Fruit fly (Drosophila melanogaster) whole organism, embryonic: ENCODE measurements around the gene chic.
A peak's percentile ranks its signal among the peaks of the same experiment; 100 is the strongest.

Source experiments
- Awh ChIP-seq: fragments of 200-800 bp; sonication (Bioruptor generic); IDR thresholded peaks from 2 replicates; pipeline ENCODE4, ENCODE4 v1.3.6; 2022; ENCODE audit warnings: missing biosample characterization, missing genetic modification characterization
- Bgb ChIP-seq: fragments of 200-800 bp; sonication (Bioruptor generic); IDR thresholded peaks from 2 replicates; pipeline ENCODE4 v1.3.6; 2022; ENCODE audit warnings: missing biosample characterization, missing genetic modification characterization; ENCODE audit not compliant: partially characterized antibody
- CG10209 ChIP-seq: fragments of 200-800 bp; sonication (Bioruptor generic); optimal IDR thresholded peaks from 3 replicates; lab custom pipeline; 2017; ENCODE audit warnings: missing biosample characterization, mild to moderate bottlenecking, missing genetic modification characterization, missing genetic modification reagents
- CG11560 ChIP-seq: fragments of 200-800 bp; sonication (Bioruptor generic); IDR thresholded peaks from 3 replicates; pipeline ENCODE4 v1.3.6; 2022; ENCODE audit warnings: missing biosample characterization, missing genetic modification characterization
- CG11723 ChIP-seq: fragments of 200-800 bp; sonication (Bioruptor generic); optimal IDR thresholded peaks from 2 replicates; lab custom pipeline; 2017; ENCODE audit warnings: missing biosample characterization, mild to moderate bottlenecking, missing genetic modification characterization
- CG13123 ChIP-seq: fragments of 200-800 bp; sonication (Bioruptor generic); optimal IDR thresholded peaks from 2 replicates; lab custom pipeline; 2016; ENCODE audit warnings: missing biosample characterization, missing genetic modification characterization
- CG15601 ChIP-seq: fragments of 200-800 bp; sonication (Bioruptor generic); optimal IDR thresholded peaks from 3 replicates; lab custom pipeline; 2019; ENCODE audit warnings: missing biosample characterization, mild to moderate bottlenecking, missing genetic modification characterization, moderate library complexity
- CG1832 ChIP-seq: fragments of 200-800 bp; sonication (Bioruptor generic); optimal IDR thresholded peaks from 2 replicates; lab custom pipeline; 2017; ENCODE audit warnings: missing biosample characterization, mild to moderate bottlenecking, missing genetic modification characterization, inconsistent platforms
- CG18619 ChIP-seq: fragments of 200-800 bp; sonication (Bioruptor generic); optimal IDR thresholded peaks from 3 replicates; lab custom pipeline; 2017; ENCODE audit warnings: missing biosample characterization, mild to moderate bottlenecking, missing genetic modification characterization
- CG4404 ChIP-seq: fragments of 200-800 bp; sonication (Bioruptor generic); IDR thresholded peaks from 2 replicates; pipeline ENCODE4 v1.3.6; 2022; ENCODE audit warnings: missing biosample characterization, missing genetic modification characterization
- CG6813 ChIP-seq: fragments of 200-800 bp; sonication (Bioruptor generic); optimal IDR thresholded peaks from 2 replicates; lab custom pipeline; 2017; ENCODE audit warnings: missing biosample characterization, missing genetic modification characterization, mild to moderate bottlenecking, moderate library complexity, missing genetic modification reagents
- CG7372 ChIP-seq: fragments of 200-800 bp; sonication (Bioruptor generic); IDR thresholded peaks from 2 replicates; pipeline ENCODE4 v1.3.6; 2022; ENCODE audit warnings: missing biosample characterization, missing genetic modification characterization
- CG7987 ChIP-seq: fragments of 200-800 bp; sonication (Bioruptor generic); optimal IDR thresholded peaks from 2 replicates; lab custom pipeline; 2018; ENCODE audit warnings: missing biosample characterization, mild to moderate bottlenecking, missing genetic modification characterization, moderate library complexity
- CG8290 ChIP-seq, 3 experiments: fragments of 200-800 bp; sonication (Bioruptor generic); optimal IDR thresholded peaks; 2 replicates each; lab custom pipeline; 2016 to 2019; ENCODE audit warnings: missing biosample characterization in 3 of 3, missing genetic modification characterization in 3 of 3, mild to moderate bottlenecking in 2 of 3, moderate library complexity in 1 of 3
- CG8478 ChIP-seq: fragments of >200 bp; optimal IDR thresholded peaks from 2 replicates; lab custom pipeline; 2018
- Chrac-16 ChIP-seq: fragments of 200-800 bp; sonication (Bioruptor generic); optimal IDR thresholded peaks from 3 replicates; lab custom pipeline; 2016; ENCODE audit warnings: missing biosample characterization, missing genetic modification characterization
- Dbx ChIP-seq: fragments of 200-800 bp; sonication (Bioruptor generic); IDR thresholded peaks from 3 replicates; pipeline ENCODE4 v1.3.6; 2022; ENCODE audit warnings: missing biosample characterization, missing genetic modification characterization
- Deaf1 ChIP-seq: fragments of 200-800 bp; optimal IDR thresholded peaks from 3 replicates; lab custom pipeline; 2019; ENCODE audit warnings: missing biosample characterization, mild to moderate bottlenecking, missing genetic modification characterization, moderate library complexity
- Hr78 ChIP-seq, 2 experiments: fragments of 200-800 bp in 1 of 2; fragments of >200 bp in 1 of 2; sonication (Bioruptor generic) in 1 of 2; optimal IDR thresholded peaks; 2 replicates each; lab custom pipeline; 2017 to 2019; ENCODE audit warnings: missing biosample characterization in 2 of 2, missing genetic modification characterization in 2 of 2, mild to moderate bottlenecking in 1 of 2, moderate library complexity in 1 of 2
- Jarid2 ChIP-seq: fragments of 200-800 bp; sonication (Bioruptor generic); optimal IDR thresholded peaks from 3 replicates; lab custom pipeline; 2017; ENCODE audit warnings: mild to moderate bottlenecking, missing biosample characterization, missing genetic modification reagents, missing genetic modification characterization
- Max ChIP-seq: fragments of 200-800 bp; sonication (Bioruptor generic); optimal IDR thresholded peaks from 2 replicates; lab custom pipeline; 2016; ENCODE audit warnings: missing biosample characterization, mild to moderate bottlenecking, missing genetic modification characterization
- Meics ChIP-seq: fragments of 200-800 bp; sonication (Bioruptor generic); optimal IDR thresholded peaks from 2 replicates; lab custom pipeline; 2017; ENCODE audit warnings: missing biosample characterization, mild to moderate bottlenecking, missing genetic modification characterization
- Nf-YB ChIP-seq: fragments of 200-800 bp; sonication (Bioruptor generic); optimal IDR thresholded peaks from 3 replicates; lab custom pipeline; 2019; ENCODE audit warnings: missing biosample characterization, mild to moderate bottlenecking, missing genetic modification characterization, moderate library complexity
- Nf-YC ChIP-seq: fragments of 200-800 bp; optimal IDR thresholded peaks from 3 replicates; lab custom pipeline; 2019; ENCODE audit warnings: missing biosample characterization, mild to moderate bottlenecking, missing genetic modification characterization, moderate library complexity
- Sin3A ChIP-seq: fragments of >200 bp; optimal IDR thresholded peaks from 2 replicates; lab custom pipeline; 2018
- Trl ChIP-seq, 3 experiments: fragments of >200 bp in 2 of 3; fragments of 200-800 bp in 1 of 3; sonication (Bioruptor generic) in 1 of 3; optimal IDR thresholded peaks; 2 replicates in 1 of 3; 3 replicates in 2 of 3; lab custom pipeline; 2016 to 2017; ENCODE audit warnings: missing biosample characterization in 1 of 3, missing genetic modification characterization in 1 of 3
- YL-1 ChIP-seq: fragments of 200-800 bp; sonication (Bioruptor generic); optimal IDR thresholded peaks from 3 replicates; lab custom pipeline; 2017; ENCODE audit warnings: missing biosample characterization, mild to moderate bottlenecking, missing genetic modification characterization
- ab ChIP-seq: fragments of 200-800 bp; sonication (Bioruptor generic); optimal IDR thresholded peaks from 2 replicates; lab custom pipeline; 2016; ENCODE audit warnings: missing biosample characterization, missing genetic modification characterization
- al ChIP-seq: fragments of 200-800 bp; sonication (Bioruptor generic); IDR thresholded peaks from 2 replicates; pipeline ENCODE4 v1.3.6; 2022; ENCODE audit warnings: missing biosample characterization, missing genetic modification characterization
- chinmo ChIP-seq: fragments of 200-800 bp; sonication (Bioruptor generic); IDR thresholded peaks from 4 replicates; pipeline ENCODE4 v1.3.6; 2022; ENCODE audit warnings: missing biosample characterization, missing genetic modification characterization; ENCODE audit not compliant: partially characterized antibody
- crc ChIP-seq: fragments of 200-800 bp; sonication (Bioruptor generic); optimal IDR thresholded peaks from 2 replicates; lab custom pipeline; 2016; ENCODE audit warnings: missing biosample characterization, missing genetic modification characterization
- croc ChIP-seq: fragments of 200-800 bp; sonication (Bioruptor generic); conservative IDR thresholded peaks from 3 replicates; pipeline ENCODE4 v1.3.6; 2022; ENCODE audit warnings: missing biosample characterization, missing genetic modification characterization
- crol ChIP-seq: fragments of 200-800 bp; sonication (Bioruptor generic); IDR thresholded peaks from 2 replicates; pipeline ENCODE4 v1.3.6; 2022; ENCODE audit warnings: missing biosample characterization, missing genetic modification characterization
- dan ChIP-seq: fragments of 200-800 bp; sonication (Bioruptor generic); IDR thresholded peaks from 2 replicates; pipeline ENCODE4 v1.3.6; 2022; ENCODE audit warnings: missing biosample characterization, missing genetic modification characterization
- dimm ChIP-seq: fragments of 200-800 bp; sonication (Bioruptor generic); IDR thresholded peaks from 2 replicates; pipeline ENCODE4 v1.3.6; 2022; ENCODE audit warnings: missing biosample characterization, missing genetic modification characterization
- en ChIP-seq: fragments of 200-800 bp; sonication (Bioruptor generic); optimal IDR thresholded peaks from 2 replicates; lab custom pipeline; 2016; ENCODE audit warnings: missing biosample characterization, missing genetic modification characterization
- eyg ChIP-seq: fragments of 200-800 bp; sonication (Bioruptor generic); optimal IDR thresholded peaks from 3 replicates; lab custom pipeline; 2016; ENCODE audit warnings: missing biosample characterization, missing genetic modification characterization
- fru ChIP-seq: fragments of >200 bp; optimal IDR thresholded peaks from 2 replicates; lab custom pipeline; 2017
- gsb ChIP-seq: fragments of 200-800 bp; sonication (Bioruptor generic); IDR thresholded peaks from 2 replicates; pipeline ENCODE4 v1.3.6; 2022; ENCODE audit warnings: missing biosample characterization, missing genetic modification characterization
- maf-S ChIP-seq: fragments of 200-800 bp; sonication (Bioruptor generic); optimal IDR thresholded peaks from 2 replicates; lab custom pipeline; 2016; ENCODE audit warnings: missing biosample characterization, missing genetic modification characterization
- nerfin-1 ChIP-seq: fragments of 200-800 bp; sonication (Bioruptor generic); optimal IDR thresholded peaks from 3 replicates; lab custom pipeline; 2019; ENCODE audit warnings: missing biosample characterization, mild to moderate bottlenecking, missing genetic modification characterization, moderate library complexity
- nerfin-2 ChIP-seq: fragments of 200-800 bp; sonication (Bioruptor generic); IDR thresholded peaks from 2 replicates; pipeline ENCODE4 v1.3.6; 2022; ENCODE audit warnings: missing biosample characterization, missing genetic modification characterization; ENCODE audit not compliant: partially characterized antibody
- pb ChIP-seq: fragments of 200-800 bp; sonication (Bioruptor generic); optimal IDR thresholded peaks from 3 replicates; lab custom pipeline; 2016; ENCODE audit warnings: missing biosample characterization, missing genetic modification characterization
- pfk ChIP-seq: fragments of 200-800 bp; sonication (Bioruptor generic); optimal IDR thresholded peaks from 2 replicates; lab custom pipeline; 2018; ENCODE audit warnings: missing biosample characterization, mild to moderate bottlenecking, missing genetic modification characterization, moderate library complexity
- pho ChIP-seq: fragments of 200-800 bp; sonication (Bioruptor generic); optimal IDR thresholded peaks from 2 replicates; lab custom pipeline; 2016; ENCODE audit warnings: missing biosample characterization, missing genetic modification characterization
- pnt ChIP-seq: fragments of 200-800 bp; sonication (Bioruptor generic); optimal IDR thresholded peaks from 3 replicates; lab custom pipeline; 2016; ENCODE audit warnings: missing biosample characterization, missing genetic modification characterization
- seq ChIP-seq: fragments of 200-800 bp; sonication (Bioruptor generic); IDR thresholded peaks from 2 replicates; pipeline ENCODE4 v1.3.6; 2022; ENCODE audit warnings: missing biosample characterization, missing genetic modification characterization
- slou ChIP-seq: fragments of 200-800 bp; sonication (Bioruptor generic); optimal IDR thresholded peaks from 3 replicates; lab custom pipeline; 2016; ENCODE audit warnings: missing biosample characterization, missing genetic modification characterization
- trem ChIP-seq: fragments of 200-800 bp; optimal IDR thresholded peaks from 3 replicates; lab custom pipeline; 2019; ENCODE audit warnings: missing biosample characterization, mild to moderate bottlenecking, missing genetic modification characterization, moderate library complexity
- twi ChIP-seq: fragments of 200-800 bp; optimal IDR thresholded peaks from 2 replicates; lab custom pipeline; 2019; ENCODE audit warnings: missing biosample characterization, mild to moderate bottlenecking, missing genetic modification characterization, moderate library complexity
- wdn ChIP-seq: fragments of 200-800 bp; sonication (Bioruptor generic); IDR thresholded peaks from 2 replicates; pipeline ENCODE4 v1.3.6; 2022; ENCODE audit warnings: missing biosample characterization, missing genetic modification characterization

Gene chic

DNA sequence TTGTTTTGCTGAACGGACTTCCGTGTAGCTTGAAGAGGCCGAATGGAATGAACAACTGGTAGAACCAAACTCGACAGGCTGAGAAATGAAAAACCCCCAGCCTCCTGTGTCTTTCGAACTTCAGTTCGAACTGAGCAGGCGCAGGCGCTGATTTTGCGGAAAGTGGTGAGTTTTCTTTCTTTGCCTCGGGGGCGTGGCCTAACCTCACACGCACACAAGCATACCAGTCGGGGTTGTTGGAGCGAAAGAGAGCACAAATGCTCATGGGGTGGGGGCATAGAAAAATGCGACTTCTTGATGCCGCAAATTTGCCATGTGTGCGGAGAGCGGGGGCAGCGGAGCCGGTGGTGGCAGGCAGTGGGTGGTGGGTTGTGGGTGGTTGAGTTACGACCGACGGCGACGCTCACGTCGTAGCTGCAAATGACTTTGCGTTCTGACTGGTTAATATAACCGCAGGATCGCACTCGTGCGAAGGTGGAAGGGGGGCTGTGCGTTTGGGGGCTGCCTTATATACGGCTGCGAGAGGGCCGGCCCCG is 57.1 kb downstream of the chic start, which contains the start of gene CG9016:
TSS of gene CG9016 (minus strand) at position 51 of the 536 bp plus-strand sequence.
- TF ChIP-seq twi (tag; lab: Kevin White, UChicago) (no peak), pb (no peak), Trl (optimal IDR thresholded peaks at IDR 0.05; lab: Kevin White, UChicago) (peak in 1 of 2 experiments; percentile 9), Trl (GFP tag; optimal IDR thresholded peaks at IDR 0.05; lab: Kevin White, UChicago) (no peak), CG11560 (tag; lab: Robert Waterston, UW) (no peak), croc (no peak), nerfin-1 (peak; percentile 5), CG4404 (no peak), CG7372 (no peak), CG18619 (GFP tag; lab: Kevin White, UChicago) (no peak), CG10209 (GFP tag; lab: Kevin White, UChicago) (no peak), Meics (no peak), pho (GFP tag; lab: Kevin White, UChicago) (no peak), Jarid2 (GFP tag; lab: Kevin White, UChicago) (peak; percentile 25), eyg (GFP tag; lab: Kevin White, UChicago) (no peak), seq (GFP tag; lab: Robert Waterston, UW) (peak; percentile 87), ab (GFP tag; lab: Kevin White, UChicago) (no peak), Dbx (GFP tag; lab: Robert Waterston, UW) (no peak), dimm (GFP tag; lab: Robert Waterston, UW) (no peak), trem (tag; lab: Kevin White, UChicago) (no peak), en (no peak), chinmo (GFP tag; lab: Robert Waterston, UW) (0 out of 4 replicates have a peak, but pooled peaks have one; percentile 75), dan (GFP tag; lab: Robert Waterston, UW) (no peak), Max (GFP tag; lab: Kevin White, UChicago) (no peak), Awh (GFP tag; lab: Robert Waterston, UW) (no peak), CG7987 (GFP tag; lab: Kevin White, UChicago) (no peak), pnt (GFP tag; lab: Kevin White, UChicago) (no peak), nerfin-2 (no peak), al (GFP tag; lab: Robert Waterston, UW) (no peak), Bgb (peak; percentile 19; the same call in 1 of the 2 replicates), CG1832 (GFP tag; lab: Kevin White, UChicago) (peak; percentile 66), CG8290 (GFP tag; optimal IDR thresholded peaks at IDR 0.05; lab: Kevin White, UChicago) (no peak), CG8290 (tag; optimal IDR thresholded peaks at IDR 0.05; lab: Kevin White, UChicago) (no peak), wdn (GFP tag; lab: Robert Waterston, UW) (no peak), CG11723 (GFP tag; lab: Kevin White, UChicago) (no peak), crc (no peak), Nf-YC (tag; lab: Kevin White, UChicago) (peak; percentile 97), pfk (GFP tag; lab: Kevin White, UChicago) (no peak), maf-S (GFP tag; lab: Kevin White, UChicago) (no peak), Nf-YB (GFP tag; lab: Kevin White, UChicago) (peak; percentile 94), Chrac-16 (GFP tag; lab: Kevin White, UChicago) (no peak), CG15601 (tag; lab: Kevin White, UChicago) (no peak), CG6813 (GFP tag; lab: Kevin White, UChicago) (no peak), CG13123 (GFP tag; lab: Kevin White, UChicago) (no peak), Hr78 (GFP tag; optimal IDR thresholded peaks at IDR 0.05; lab: Kevin White, UChicago) (no peak), CG8478 (lab: Kevin White, UChicago) (peak; percentile 79), YL-1 (no peak), Sin3A (lab: Kevin White, UChicago) (no peak), slou (no peak), crol (GFP tag; lab: Robert Waterston, UW) (peak; percentile 89), Deaf1 (tag; lab: Kevin White, UChicago) (peak; percentile 83), gsb (GFP tag; lab: Robert Waterston, UW) (no peak), fru (lab: Kevin White, UChicago) (no peak)
